Fruit fly (Drosophila melanogaster) whole organism, embryonic: ENCODE data around the gene CG34269.

Experiments
- B-H2 ChIP-seq: fragments of 200-800 bp; sonication (Bioruptor generic); optimal IDR thresholded peaks from 2 replicates; lab custom pipeline; 2018; ENCODE audit warnings: missing biosample characterization, mild to moderate bottlenecking, missing genetic modification characterization
- Bteb2 ChIP-seq: fragments of 200-800 bp; sonication (Bioruptor generic); optimal IDR thresholded peaks from 2 replicates; lab custom pipeline; 2016; ENCODE audit warnings: missing biosample characterization, missing genetic modification characterization
- CG10274 ChIP-seq: fragments of 200-800 bp; sonication (Bioruptor generic); optimal IDR thresholded peaks from 3 replicates; lab custom pipeline; 2017; ENCODE audit warnings: missing biosample characterization, mild to moderate bottlenecking, missing genetic modification characterization
- CG13287 ChIP-seq: fragments of 200-800 bp; sonication (Bioruptor generic); IDR thresholded peaks from 2 replicates; pipeline ENCODE4 v1.3.6; 2022; ENCODE audit warnings: missing biosample characterization, missing genetic modification characterization; ENCODE audit not compliant: partially characterized antibody
- CG33213 ChIP-seq: fragments of 200-800 bp; sonication (Bioruptor generic); optimal IDR thresholded peaks from 3 replicates; lab custom pipeline; 2016; ENCODE audit warnings: missing biosample characterization, missing genetic modification characterization
- Dll ChIP-seq: fragments of 200-800 bp; sonication (Bioruptor generic); IDR thresholded peaks from 4 replicates; pipeline ENCODE4 v1.3.6; 2022; ENCODE audit warnings: missing biosample characterization, missing genetic modification characterization; ENCODE audit not compliant: partially characterized antibody
- Jarid2 ChIP-seq: fragments of 200-800 bp; sonication (Bioruptor generic); optimal IDR thresholded peaks from 3 replicates; lab custom pipeline; 2017; ENCODE audit warnings: mild to moderate bottlenecking, missing biosample characterization, missing genetic modification reagents, missing genetic modification characterization
- Mes4 ChIP-seq: fragments of 200-800 bp; sonication (Bioruptor generic); optimal IDR thresholded peaks from 2 replicates; lab custom pipeline; 2016; ENCODE audit warnings: missing biosample characterization, missing genetic modification characterization
- Six4 ChIP-seq: fragments of 200-800 bp; sonication (Bioruptor generic); optimal IDR thresholded peaks from 2 replicates; lab custom pipeline; 2016; ENCODE audit warnings: missing biosample characterization, missing genetic modification characterization
- cas ChIP-seq: fragments of 200-800 bp; sonication (Bioruptor generic); IDR thresholded peaks from 2 replicates; pipeline ENCODE4 v1.3.6; 2022; ENCODE audit warnings: missing biosample characterization, missing genetic modification characterization
- kay ChIP-seq: fragments of 200-800 bp; sonication (Bioruptor generic); optimal IDR thresholded peaks from 2 replicates; lab custom pipeline; 2016; ENCODE audit warnings: missing biosample characterization, missing genetic modification characterization
- usp ChIP-seq: fragments of >200 bp; optimal IDR thresholded peaks from 2 replicates; lab custom pipeline; 2017; ENCODE audit warnings: missing biosample characterization, missing genetic modification characterization

- TF ChIP-seq Mes4 (GFP tag; lab: Kevin White, UChicago) (no peak), kay (GFP tag; lab: Kevin White, UChicago) (no peak), Jarid2 (GFP tag; lab: Kevin White, UChicago) (no peak), CG33213 (GFP tag; lab: Kevin White, UChicago) (no peak), Dll (GFP tag; lab: Robert Waterston, UW) (no peak), CG13287 (GFP tag; lab: Robert Waterston, UW) (no peak), B-H2 (GFP tag; lab: Kevin White, UChicago) (no peak), Six4 (GFP tag; lab: Kevin White, UChicago) (no peak), Bteb2 (no peak), cas (no peak), usp (GFP tag; lab: Kevin White, UChicago) (no peak), CG10274 (GFP tag; lab: Kevin White, UChicago) (no peak)
Observed at dm6 chr3L:515614-516013, 12.5 kb upstream of the CG34269 start.
